Worm (Caenorhabditis elegans) whole organism, midembryonic: ENCODE results near the gene Y57E12B.1.

ENCODE experiments used
- T22C8.4 ChIP-seq: fragments of 200-800 bp; sonication (Bioruptor generic); IDR thresholded peaks from 2 replicates; pipeline ENCODE4 v1.3.6; 2022; ENCODE audit warnings: missing genetic modification characterization, missing compliant biosample characterization
- cog-1 ChIP-seq: sonication (generic microtip); optimal IDR thresholded peaks from 2 replicates; lab custom pipeline; 2016; ENCODE audit warnings: missing genetic modification characterization, missing compliant biosample characterization
- flt-1 ChIP-seq: fragments of 200-800 bp; sonication (Bioruptor generic); IDR thresholded peaks from 2 replicates; pipeline ENCODE4 v1.3.6; 2022; ENCODE audit warnings: missing genetic modification characterization, missing compliant biosample characterization
- klf-2 ChIP-seq: fragments of 200-800 bp; sonication (Bioruptor generic); conservative IDR thresholded peaks from 2 replicates; pipeline ENCODE4 v1.3.6; 2022; ENCODE audit warnings: missing genetic modification reagents, missing genetic modification characterization, missing compliant biosample characterization
- med-1 ChIP-seq: sonication (generic microtip); optimal IDR thresholded peaks from 2 replicates; lab custom pipeline; 2017; ENCODE audit warnings: missing genetic modification characterization, mild to moderate bottlenecking, missing compliant biosample characterization, antibody characterized with exemption, missing genetic modification reagents; ENCODE audit not compliant: insufficient read depth
- ref-1 ChIP-seq: fragments of 200-800 bp; sonication (Bioruptor generic); conservative IDR thresholded peaks from 2 replicates; pipeline ENCODE4 v1.3.6; 2022; ENCODE audit warnings: missing genetic modification reagents, missing genetic modification characterization, missing compliant biosample characterization
- tab-1 ChIP-seq: fragments of 200-800 bp; sonication (Bioruptor generic); IDR thresholded peaks from 2 replicates; pipeline ENCODE4 v1.3.6; 2022; ENCODE audit warnings: missing genetic modification characterization, missing compliant biosample characterization
- ztf-23 ChIP-seq: fragments of 200-800 bp; sonication (Bioruptor generic); IDR thresholded peaks from 2 replicates; pipeline ENCODE4 v1.3.6; 2022; ENCODE audit warnings: missing genetic modification reagents, missing genetic modification characterization, missing compliant biosample characterization
- ztf-29 ChIP-seq: fragments of 200-800 bp; sonication (Bioruptor generic); IDR thresholded peaks from 2 replicates; pipeline ENCODE4 v1.3.6; 2022; ENCODE audit warnings: missing genetic modification reagents, missing genetic modification characterization, missing compliant biosample characterization

The Y57E12B.1 gene

DNA sequence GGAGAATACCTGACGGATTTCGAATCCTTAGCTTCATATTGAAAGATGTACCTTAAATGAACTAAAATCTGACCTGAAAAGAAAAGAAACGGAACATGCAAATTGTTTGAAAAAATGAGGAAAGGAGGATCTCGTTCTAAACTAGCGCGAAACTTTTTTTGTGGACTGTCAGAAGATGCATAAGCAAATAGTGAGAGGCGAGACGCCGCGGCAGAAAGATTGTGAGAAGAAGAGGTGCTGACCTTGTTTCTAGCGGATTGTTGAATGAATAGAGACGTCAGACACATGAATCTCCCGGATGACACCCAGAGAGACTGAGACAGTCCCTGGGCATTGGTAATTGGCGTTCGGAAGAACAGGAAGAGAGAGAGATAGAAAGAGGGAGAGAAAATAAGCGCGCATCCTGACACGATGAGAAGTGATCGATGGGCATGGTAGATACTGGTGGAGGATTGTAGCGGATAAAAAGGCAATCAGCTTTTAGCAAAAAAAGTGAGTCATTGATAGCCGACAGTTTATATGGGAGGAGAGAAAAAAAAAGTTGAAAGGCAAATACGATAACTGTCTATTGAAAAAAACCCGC is 21.7 kb downstream of the Y57E12B.1 start, which contains the start of gene ptr-15:
Gene ptr-15 (minus strand): TSS at position 51 of the 583 bp plus-strand sequence.
- no peak for TF ChIP-seq ref-1
- TF ChIP-seq med-1 (GFP tag; lab: Kevin White, UChicago), result no peak
- no peak for TF ChIP-seq tab-1 (GFP tag; lab: Robert Waterston, UW)
- TF ChIP-seq ztf-29 (GFP tag; lab: Robert Waterston, UW), result no peak
- TF ChIP-seq cog-1, result no peak
- no peak for TF ChIP-seq T22C8.4
- no peak for TF ChIP-seq klf-2
- TF ChIP-seq ztf-23, result no peak
- no peak for TF ChIP-seq flt-1

DNA sequence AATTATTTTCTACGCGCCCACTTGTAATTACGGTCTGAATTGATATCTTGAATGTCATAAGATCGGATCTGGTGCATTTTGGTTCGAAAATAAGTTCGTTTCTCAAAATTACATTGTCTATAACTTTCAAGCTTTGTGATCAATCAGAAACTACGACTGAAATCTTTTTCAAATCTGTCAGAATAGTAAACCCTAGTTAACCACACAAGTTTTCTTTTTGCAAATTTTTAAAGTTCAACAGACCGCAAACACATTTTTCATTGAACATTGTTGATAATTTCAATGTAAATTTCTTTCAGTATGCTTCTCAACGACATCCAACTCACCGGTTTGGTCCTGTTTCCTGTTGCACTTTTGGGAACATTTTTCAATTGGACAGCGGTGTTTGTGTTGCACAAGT is 23.2 kb downstream of the Y57E12B.1 start, which contains the start of gene srx-59:
Gene srx-59 (plus strand): TSS at position 301 of the 400 bp plus-strand sequence.
- TF ChIP-seq cog-1 (no peak), ztf-29 (GFP tag; lab: Robert Waterston, UW) (no peak), med-1 (GFP tag; lab: Kevin White, UChicago) (no peak), ztf-23 (no peak), T22C8.4 (no peak), flt-1 (no peak), klf-2 (no peak), ref-1 (no peak), tab-1 (GFP tag; lab: Robert Waterston, UW) (no peak)

DNA sequence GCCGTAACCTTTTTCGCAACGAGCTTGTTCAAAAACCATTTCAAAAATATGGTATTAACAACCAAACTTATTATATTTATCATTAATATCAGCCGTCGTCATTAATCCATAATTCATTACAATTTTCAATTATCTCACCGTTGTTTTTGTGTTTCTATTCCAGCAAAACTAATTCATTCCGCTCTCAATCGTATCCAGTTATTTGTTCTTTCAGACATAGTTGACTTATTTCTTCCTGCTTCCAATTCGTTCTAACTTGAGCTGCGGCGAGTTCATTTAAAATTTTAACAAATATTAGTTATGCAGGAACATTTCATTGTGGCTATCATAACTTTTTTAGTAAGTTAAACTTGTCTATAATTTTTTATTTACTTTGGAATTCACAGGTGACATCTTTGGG is 27.7 kb downstream of the Y57E12B.1 start, which contains the start of gene srx-16:
Gene srx-16 (plus strand): TSS at position 301 of the 400 bp plus-strand sequence.
- no peak for TF ChIP-seq ztf-23
- TF ChIP-seq flt-1, result no peak
- no peak for TF ChIP-seq tab-1 (GFP tag; lab: Robert Waterston, UW)
- no peak for TF ChIP-seq med-1 (GFP tag; lab: Kevin White, UChicago)
- TF ChIP-seq T22C8.4, result no peak
- TF ChIP-seq klf-2, result no peak
- no peak for TF ChIP-seq cog-1
- TF ChIP-seq ztf-29 (GFP tag; lab: Robert Waterston, UW), result no peak
- no peak for TF ChIP-seq ref-1

DNA sequence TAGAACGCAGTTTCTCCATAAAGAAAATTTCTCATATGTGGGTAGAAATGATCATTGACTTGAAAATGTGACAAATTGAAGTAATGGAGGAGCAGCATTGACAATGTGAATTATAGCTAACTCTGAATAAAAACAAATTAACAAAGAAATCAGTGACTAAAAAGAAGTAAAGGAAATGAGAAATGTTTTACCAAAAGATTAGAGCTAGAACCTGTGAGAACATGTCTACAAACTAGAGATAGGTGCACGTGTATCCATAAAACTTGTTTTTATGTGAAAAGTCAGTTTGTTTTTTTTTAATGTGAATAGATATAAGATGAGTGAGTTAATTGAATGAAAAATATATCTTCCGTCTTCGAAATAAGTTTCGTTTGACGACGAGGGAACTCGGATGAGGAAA is 30.7 kb downstream of the Y57E12B.1 start, which contains the start of gene sre-12:
Gene sre-12 (minus strand): TSS at position 101 of the 400 bp plus-strand sequence.
- no peak for TF ChIP-seq ref-1
- TF ChIP-seq ztf-23, result no peak
- no peak for TF ChIP-seq tab-1 (GFP tag; lab: Robert Waterston, UW)
- no peak for TF ChIP-seq cog-1
- no peak for TF ChIP-seq klf-2
- no peak for TF ChIP-seq flt-1
- TF ChIP-seq T22C8.4, result no peak

DNA sequence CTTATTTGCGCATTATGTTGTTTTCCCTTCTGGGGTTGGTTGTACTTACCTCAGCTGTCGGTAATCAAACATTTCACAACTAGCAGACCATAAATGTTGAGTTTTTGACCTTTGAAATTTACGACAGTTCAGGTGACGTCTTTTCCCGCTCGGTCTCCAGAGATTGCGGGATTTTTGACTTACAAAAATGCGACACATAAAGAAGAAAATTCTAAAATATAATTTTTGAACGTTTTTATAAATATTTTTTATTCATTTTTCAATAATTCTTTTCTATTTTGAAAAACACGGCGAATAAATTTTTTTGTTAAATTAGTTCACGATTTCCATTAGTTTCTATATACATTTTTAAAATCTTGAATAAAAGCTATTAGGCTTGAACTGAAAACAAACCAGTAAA is 34.5 kb downstream of the Y57E12B.1 start, which contains the start of gene nhr-161:
Gene nhr-161 (minus strand): TSS at position 101 of the 400 bp plus-strand sequence.
- TF ChIP-seq ztf-23 (no peak), tab-1 (GFP tag; lab: Robert Waterston, UW) (no peak), ref-1 (no peak), med-1 (GFP tag; lab: Kevin White, UChicago) (no peak), flt-1 (no peak), cog-1 (no peak), ztf-29 (GFP tag; lab: Robert Waterston, UW) (no peak), klf-2 (no peak), T22C8.4 (no peak)

DNA sequence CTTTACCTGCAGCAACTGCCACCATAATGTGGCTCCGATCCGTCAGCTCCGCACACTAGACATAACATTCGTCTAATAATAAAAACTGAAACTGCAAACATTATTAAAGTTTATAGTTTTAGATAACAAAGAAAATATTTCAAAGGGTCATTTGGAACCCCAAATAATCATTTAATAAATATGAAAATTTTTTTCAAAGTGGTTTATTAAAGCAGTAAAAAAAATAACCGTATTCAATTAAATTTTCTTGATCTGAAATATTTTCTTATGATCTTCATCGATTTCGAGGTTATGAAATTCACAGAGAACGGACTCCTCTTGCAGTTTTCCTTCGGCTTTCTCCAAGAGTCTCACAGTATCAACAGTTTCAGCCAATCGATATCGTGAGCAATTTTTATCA is 37.6 kb downstream of the Y57E12B.1 start, which contains the start of gene nhr-163:
Gene nhr-163 (minus strand): TSS at position 101 of the 400 bp plus-strand sequence.
- TF ChIP-seq tab-1 (GFP tag; lab: Robert Waterston, UW) (no peak), ztf-29 (GFP tag; lab: Robert Waterston, UW) (no peak), flt-1 (no peak), med-1 (GFP tag; lab: Kevin White, UChicago) (no peak), ref-1 (no peak), cog-1 (no peak)

DNA sequence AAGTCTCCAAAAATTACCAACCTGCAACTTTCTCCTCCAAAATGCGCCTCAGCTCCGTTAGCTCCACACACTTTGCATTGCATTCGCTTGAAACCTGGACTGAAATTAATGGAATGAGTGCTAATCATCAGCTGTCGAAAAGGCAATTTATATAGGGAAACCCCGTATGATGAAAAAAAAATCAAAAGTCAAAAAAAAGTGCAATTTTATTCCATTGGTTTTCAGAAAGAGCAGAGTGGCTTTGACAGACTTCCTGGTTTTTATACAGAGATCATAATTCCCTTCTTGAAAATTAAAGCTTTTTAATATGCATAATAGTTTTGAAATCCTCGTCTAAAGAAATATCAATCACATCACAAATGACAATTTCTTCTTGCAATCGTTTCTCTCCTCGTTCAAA is 39.3 kb downstream of the Y57E12B.1 start, which contains the start of gene nhr-139:
Gene nhr-139 (minus strand): TSS at position 101 of the 400 bp plus-strand sequence.
- no peak for TF ChIP-seq tab-1 (GFP tag; lab: Robert Waterston, UW)
- TF ChIP-seq ref-1, result no peak
- no peak for TF ChIP-seq ztf-29 (GFP tag; lab: Robert Waterston, UW)
- no peak for TF ChIP-seq flt-1

DNA sequence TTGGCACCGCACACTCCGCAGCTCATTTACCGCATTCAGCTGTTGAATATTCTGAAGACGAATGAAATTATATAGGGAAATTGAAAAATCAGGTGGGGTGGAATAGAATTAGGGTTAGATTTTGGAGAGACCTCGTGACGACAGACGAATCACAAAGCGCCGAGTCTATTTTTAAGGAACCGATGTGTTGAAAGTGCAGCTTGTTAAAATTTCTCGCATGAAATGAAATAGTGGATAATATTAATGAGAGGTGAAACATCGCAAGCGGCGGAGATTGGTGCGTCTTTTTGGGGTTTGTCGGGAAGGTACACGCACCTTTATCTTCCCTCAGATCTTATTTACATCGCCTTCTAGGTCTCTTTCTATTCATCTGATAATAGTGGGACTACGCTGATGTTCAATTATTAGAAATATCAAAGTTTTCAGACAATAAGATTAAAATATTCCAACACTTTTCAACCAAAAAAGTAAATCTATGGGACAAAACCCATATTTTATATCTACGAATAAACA is 41.4 kb downstream of the Y57E12B.1 start, which contains the start of gene nhr-140:
Gene nhr-140 (minus strand): TSS at position 51 of the 513 bp plus-strand sequence.
- TF ChIP-seq tab-1 (GFP tag; lab: Robert Waterston, UW), result no peak

DNA sequence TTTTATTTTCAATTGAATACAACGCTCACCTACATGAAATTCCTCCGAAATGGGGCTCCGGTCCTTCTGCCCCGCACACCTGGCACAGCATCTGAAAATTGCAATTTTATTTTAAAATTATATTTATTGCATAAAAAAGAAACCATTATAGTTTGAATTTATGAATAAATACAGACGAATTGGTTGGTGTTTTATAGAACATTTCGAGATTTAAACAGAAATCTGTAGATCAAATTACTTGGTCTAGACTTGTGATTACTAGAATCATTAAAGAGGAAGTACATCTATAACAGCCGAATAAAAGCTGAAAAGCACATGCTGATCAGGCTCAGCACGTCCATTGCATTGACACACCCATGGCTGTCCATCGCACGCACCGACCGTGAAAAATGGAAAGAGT is 43.4 kb downstream of the Y57E12B.1 start, which contains the start of gene nhr-162:
Gene nhr-162 (minus strand): TSS at position 101 of the 400 bp plus-strand sequence.
- TF ChIP-seq ztf-23 (no peak), med-1 (GFP tag; lab: Kevin White, UChicago) (no peak), ref-1 (no peak), ztf-29 (GFP tag; lab: Robert Waterston, UW) (no peak), T22C8.4 (no peak), flt-1 (no peak), cog-1 (no peak)

DNA sequence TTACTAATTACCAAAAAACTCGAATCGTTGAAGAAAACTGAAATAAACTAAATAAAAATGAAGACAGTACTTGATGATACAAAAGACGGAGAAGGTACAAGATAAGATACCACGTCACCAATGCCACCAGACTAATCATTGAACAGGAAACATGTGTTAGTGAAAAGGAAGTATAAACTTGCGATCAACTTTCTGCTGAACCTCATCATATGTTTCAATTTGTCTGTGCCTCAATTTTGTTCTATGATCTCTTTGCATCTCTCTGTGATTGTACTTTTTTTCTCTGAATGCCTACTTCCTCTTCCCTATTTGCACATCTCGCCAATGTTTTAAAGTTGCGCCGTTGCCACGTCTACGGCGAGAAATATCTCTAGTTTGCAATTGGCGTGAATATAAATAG is 45.7 kb downstream of the Y57E12B.1 start:
- TF ChIP-seq ref-1 (no peak), ztf-29 (GFP tag; lab: Robert Waterston, UW) (no peak), klf-2 (no peak), T22C8.4 (no peak), med-1 (GFP tag; lab: Kevin White, UChicago) (no peak), ztf-23 (no peak), tab-1 (GFP tag; lab: Robert Waterston, UW) (no peak)

DNA sequence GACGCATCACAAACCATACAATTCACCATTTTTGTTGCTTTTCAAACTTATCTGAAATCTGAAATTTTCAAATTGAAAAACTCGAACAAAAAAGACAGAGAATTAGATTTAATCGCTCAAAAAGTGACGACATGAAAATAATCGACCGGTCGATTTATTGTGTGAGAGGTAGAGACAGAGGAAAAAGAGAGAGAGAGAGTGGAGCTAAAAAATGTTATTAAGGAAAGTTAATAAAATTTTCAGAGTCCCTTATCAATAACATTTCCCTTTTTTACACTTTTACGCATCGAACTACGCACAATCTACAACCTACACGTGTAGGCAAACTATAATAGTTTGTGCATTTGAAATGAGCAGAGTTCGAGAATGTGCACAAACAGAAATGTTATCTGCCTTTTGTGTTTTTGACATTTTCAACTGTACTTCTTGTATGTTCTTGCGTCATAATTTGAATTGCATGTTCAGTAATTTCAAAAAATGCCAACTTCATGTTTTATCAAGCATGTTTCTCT is 48.8 kb downstream of the Y57E12B.1 start, which contains the start of gene nhr-107:
Gene nhr-107 (minus strand): TSS at position 51 of the 512 bp plus-strand sequence.
- TF ChIP-seq ztf-23 (no peak), flt-1 (no peak), ztf-29 (GFP tag; lab: Robert Waterston, UW) (no peak), med-1 (GFP tag; lab: Kevin White, UChicago) (no peak), T22C8.4 (no peak), cog-1 (no peak), ref-1 (no peak), klf-2 (no peak), tab-1 (GFP tag; lab: Robert Waterston, UW) (no peak)
